Worm (Caenorhabditis elegans): ENCODE results near the gene cutl-19.

The cutl-19 gene

DNA sequence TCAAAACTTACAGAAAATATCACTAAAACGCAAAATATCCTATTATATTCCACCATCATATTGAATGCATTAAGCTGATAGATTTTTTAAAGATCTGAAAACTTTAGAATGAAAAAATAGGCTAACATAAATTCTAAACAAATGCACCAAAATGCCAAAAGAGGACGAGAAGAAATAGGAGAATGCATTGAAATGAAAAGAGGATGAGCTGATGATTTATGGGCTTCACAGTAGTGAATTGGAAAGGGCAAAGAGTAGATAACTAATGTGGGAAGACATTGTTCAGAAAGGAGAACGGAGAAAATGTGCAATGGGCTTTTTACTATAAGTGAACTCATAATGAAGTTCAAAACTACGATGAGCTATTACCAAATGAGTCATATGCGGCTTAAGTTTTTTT lies at the start of gene cutl-19:
cutl-19 (minus strand) TSS at position 101 of the 400 bp plus-strand sequence.
- TF ChIP-seq mab-5 (tag; optimal IDR thresholded peaks at IDR 0.05) (no peak), unc-62 (GFP tag; optimal IDR thresholded peaks at IDR 0.05) (no peak), mbf-1 (tag; optimal IDR thresholded peaks at IDR 0.05) (no peak), F13H6.1 (tag; optimal IDR thresholded peaks at IDR 0.05) (no peak), nhr-77 (tag; optimal IDR thresholded peaks at IDR 0.05) (no peak), aly-2 (tag; optimal IDR thresholded peaks at IDR 0.05) (no peak), alr-1 (tag; optimal IDR thresholded peaks at IDR 0.05) (no peak), elt-3 (tag; optimal IDR thresholded peaks at IDR 0.05) (no peak), zag-1 (tag; optimal IDR thresholded peaks at IDR 0.05) (no peak), R02D3.7 (tag; optimal IDR thresholded peaks at IDR 0.05) (no peak), sma-3 (GFP tag; optimal IDR thresholded peaks at IDR 0.05) (no peak), gmeb-1 (tag; optimal IDR thresholded peaks at IDR 0.05) (no peak), nhr-237 (tag; optimal IDR thresholded peaks at IDR 0.05) (no peak), nhr-6 (tag; optimal IDR thresholded peaks at IDR 0.05) (no peak), nhr-11 (tag; optimal IDR thresholded peaks at IDR 0.05) (no peak), nhr-12 (tag; optimal IDR thresholded peaks at IDR 0.05) (no peak), snpc-4 (tag; optimal IDR thresholded peaks at IDR 0.05) (no peak), unc-39 (tag; optimal IDR thresholded peaks at IDR 0.05) (no peak)

- TF ChIP-seq sem-4 (tag; optimal IDR thresholded peaks at IDR 0.05) = no peak
- no peak for TF ChIP-seq sma-3 (GFP tag; optimal IDR thresholded peaks at IDR 0.05)
- TF ChIP-seq lin-13 (GFP tag; optimal IDR thresholded peaks at IDR 0.05) = no peak
- TF ChIP-seq ceh-16 (tag; optimal IDR thresholded peaks at IDR 0.05) = no peak
- TF ChIP-seq ZK546.5 (tag; optimal IDR thresholded peaks at IDR 0.05) = no peak
- TF ChIP-seq ztf-11 (tag; optimal IDR thresholded peaks at IDR 0.05) = no peak
- TF ChIP-seq peb-1 (tag; optimal IDR thresholded peaks at IDR 0.05) = no peak
- TF ChIP-seq sma-9 (GFP tag; optimal IDR thresholded peaks at IDR 0.05) = no peak
- TF ChIP-seq sma-9 (tag; optimal IDR thresholded peaks at IDR 0.05) = no peak
- TF ChIP-seq C34F6.9 (tag; optimal IDR thresholded peaks at IDR 0.05) = no peak
- no peak for TF ChIP-seq blmp-1 (tag; optimal IDR thresholded peaks at IDR 0.05; ENCODE audit: insufficient read depth)
Observed at ce11 chrIII:5264813-5265212, 47.4 kb upstream of the cutl-19 start, which contains the start of gene gro-1. TSS of gene gro-1 (plus strand) at chrIII:5265113.

DNA sequence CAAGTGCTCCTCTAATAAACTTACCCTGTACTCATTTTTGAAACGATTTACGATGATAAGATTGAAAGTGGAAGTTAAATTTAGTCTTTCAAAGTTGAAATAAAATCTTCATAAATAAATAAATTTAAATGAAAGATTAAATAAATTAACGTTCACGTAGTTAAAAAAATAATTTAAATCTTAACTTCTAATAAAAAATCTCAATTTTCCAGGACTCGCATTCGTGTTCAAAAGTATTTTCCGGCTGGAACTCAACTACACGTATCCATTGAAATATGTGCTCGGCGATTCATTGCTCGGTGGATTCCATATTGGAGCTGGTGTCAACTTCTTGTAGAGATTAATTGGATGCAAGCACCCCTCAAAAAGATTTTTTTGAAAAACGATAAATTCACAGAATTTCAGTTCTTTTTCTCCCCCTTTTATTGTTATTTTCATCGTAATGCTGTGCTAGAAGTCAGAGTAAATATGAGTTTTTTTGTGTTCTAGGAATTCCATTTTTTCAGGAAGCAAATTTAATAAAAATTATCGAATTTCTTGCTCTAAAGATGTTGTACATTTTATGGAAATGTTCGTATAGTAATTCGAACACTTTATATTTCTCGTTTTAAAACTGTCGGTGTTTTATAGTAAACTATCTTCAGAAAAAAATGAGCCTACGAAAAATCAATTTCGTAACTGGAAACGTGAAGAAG lies 46.0 kb upstream of the cutl-19 start, which contains the start of the genes C34E10.9 and hap-1:
C34E10.9 (minus strand) TSS at position 101 of the 695 bp plus-strand sequence.
hap-1 (plus strand) TSS at position 645 of the 695 bp plus-strand sequence.
- TF ChIP-seq mab-5 (tag; optimal IDR thresholded peaks at IDR 0.05) (no peak), unc-55 (GFP tag; optimal IDR thresholded peaks at IDR 0.05) (no peak), snpc-4 (tag; optimal IDR thresholded peaks at IDR 0.05) (no peak)

- TF ChIP-seq lin-39 (tag; optimal IDR thresholded peaks at IDR 0.05) (no peak), zag-1 (tag; optimal IDR thresholded peaks at IDR 0.05) (no peak), gmeb-1 (tag; optimal IDR thresholded peaks at IDR 0.05) (no peak)
Observed at ce11 chrIII:5260394-5260793, 43.0 kb upstream of the cutl-19 start, which contains the start of gene gop-3. TSS of gene gop-3 (plus strand) at chrIII:5260694.

- TF ChIP-seq mdl-1 (tag; optimal IDR thresholded peaks at IDR 0.05) = no peak
- no peak for TF ChIP-seq ZK546.5 (tag; optimal IDR thresholded peaks at IDR 0.05)
- TF ChIP-seq lin-39 (tag; optimal IDR thresholded peaks at IDR 0.05) = no peak
- no peak for TF ChIP-seq nhr-6 (tag; optimal IDR thresholded peaks at IDR 0.05)
- TF ChIP-seq nhr-129 (tag; optimal IDR thresholded peaks at IDR 0.05) = no peak
- no peak for TF ChIP-seq crh-2 (tag; optimal IDR thresholded peaks at IDR 0.05)
- TF ChIP-seq mbf-1 (tag; optimal IDR thresholded peaks at IDR 0.05) = no peak
- TF ChIP-seq egl-27 (tag; optimal IDR thresholded peaks at IDR 0.05) = no peak
- no peak for TF ChIP-seq ceh-82 (tag; optimal IDR thresholded peaks at IDR 0.05)
- TF ChIP-seq nhr-23 (tag; optimal IDR thresholded peaks at IDR 0.05) = no peak
- no peak for TF ChIP-seq peb-1 (tag; optimal IDR thresholded peaks at IDR 0.05)
- no peak for TF ChIP-seq sma-9 (GFP tag; optimal IDR thresholded peaks at IDR 0.05)
- TF ChIP-seq sma-9 (tag; optimal IDR thresholded peaks at IDR 0.05) = no peak
- TF ChIP-seq unc-39 (tag; optimal IDR thresholded peaks at IDR 0.05) = no peak
- no peak for TF ChIP-seq fos-1 (tag; optimal IDR thresholded peaks at IDR 0.05)
Observed at ce11 chrIII:5258918-5259317, 41.5 kb upstream of the cutl-19 start, which contains the start of gene gop-2. TSS of gene gop-2 (plus strand) at chrIII:5259023.
